Worm (Caenorhabditis elegans) whole organism, L1 larva: ENCODE results near the gene col-94.
A peak's percentile ranks its signal among the peaks of the same experiment; 100 is the strongest.

Source experiments
- C04F5.9 ChIP-seq: sonication (generic microtip); optimal IDR thresholded peaks from 2 replicates; lab custom pipeline; 2016; ENCODE audit warnings: missing genetic modification characterization, missing compliant biosample characterization
- C16A3.4 ChIP-seq: fragments of 150-350 bp; optimal IDR thresholded peaks from 2 replicates; lab custom pipeline; 2014; ENCODE audit warnings: missing biosample characterization, missing genetic modification characterization
- C34B4.2 ChIP-seq: sonication (generic microtip); optimal IDR thresholded peaks from 2 replicates; lab custom pipeline; 2017; ENCODE audit warnings: mild to moderate bottlenecking, missing genetic modification characterization, missing compliant biosample characterization
- Y116A8C.19 ChIP-seq: sonication (generic microtip); optimal IDR thresholded peaks from 2 replicates; lab custom pipeline; 2016; ENCODE audit warnings: missing compliant biosample characterization, missing genetic modification characterization, borderline replicate concordance
- alr-1 ChIP-seq: fragments of 200-800 bp; sonication (Bioruptor generic); optimal IDR thresholded peaks from 2 replicates; lab custom pipeline; 2018; ENCODE audit warnings: borderline replicate concordance, mild to moderate bottlenecking, missing genetic modification characterization, missing compliant biosample characterization
- aly-2 ChIP-seq: fragments of 150-350 bp; optimal IDR thresholded peaks from 2 replicates; lab custom pipeline; 2014; ENCODE audit warnings: missing biosample characterization, missing genetic modification characterization
- ama-1 ChIP-seq: fragments of 150-350 bp; optimal IDR thresholded peaks from 2 replicates; lab custom pipeline; 2014
- blmp-1 ChIP-seq: fragments of 150-350 bp; optimal IDR thresholded peaks from 2 replicates; lab custom pipeline; 2014; ENCODE audit warnings: missing biosample characterization, missing genetic modification characterization
- ceh-63 ChIP-seq: fragments of 200-800 bp; sonication (Bioruptor generic); optimal IDR thresholded peaks from 2 replicates; lab custom pipeline; 2018; ENCODE audit warnings: mild to moderate bottlenecking, missing genetic modification characterization, missing compliant biosample characterization
- ceh-8 ChIP-seq: fragments of 200-800 bp; sonication (Bioruptor generic); optimal IDR thresholded peaks from 2 replicates; lab custom pipeline; 2018; ENCODE audit warnings: mild to moderate bottlenecking, missing genetic modification characterization, moderate library complexity, missing compliant biosample characterization
- ceh-82 ChIP-seq, 3 experiments: fragments of 150-350 bp in 1 of 3; sonication (generic microtip) in 2 of 3; optimal IDR thresholded peaks; 2 replicates each; lab custom pipeline; 2014 to 2017; ENCODE audit warnings: missing biosample characterization in 3 of 3, missing genetic modification characterization in 3 of 3
- ceh-88 ChIP-seq: fragments of 200-800 bp; sonication (Bioruptor generic); IDR thresholded peaks from 2 replicates; pipeline ENCODE4 v1.3.6; 2022; ENCODE audit warnings: missing genetic modification characterization, missing compliant biosample characterization
- ceh-90 ChIP-seq: sonication (generic microtip); optimal IDR thresholded peaks from 2 replicates; lab custom pipeline; 2016; ENCODE audit warnings: missing genetic modification characterization, missing compliant biosample characterization
- ces-1 ChIP-seq: fragments of 150-350 bp; optimal IDR thresholded peaks from 2 replicates; lab custom pipeline; 2014; ENCODE audit warnings: missing biosample characterization, missing genetic modification reagents, missing genetic modification characterization
- dpl-1 ChIP-seq, 3 experiments: fragments of 150-350 bp in 2 of 3; sonication (generic microtip) in 1 of 3; optimal IDR thresholded peaks; 2 replicates each; lab custom pipeline; 2014 to 2017; ENCODE audit warnings: missing biosample characterization in 3 of 3, missing genetic modification characterization in 3 of 3, missing genetic modification reagents in 3 of 3
- efl-1 ChIP-seq, 4 experiments: fragments of 150-350 bp; optimal IDR thresholded peaks in 3 of 4; peaks in 1 of 4; 1 replicate in 1 of 4; 2 replicates in 3 of 4; lab custom pipeline; 2014; ENCODE audit warnings: missing biosample characterization in 2 of 4, missing genetic modification characterization in 2 of 4, missing genetic modification reagents in 2 of 4
- egl-27 ChIP-seq, 2 experiments: fragments of 150-350 bp in 1 of 2; sonication (generic microtip); optimal IDR thresholded peaks; 3 replicates each; lab custom pipeline; 2017 to 2018; ENCODE audit warnings: missing biosample characterization in 2 of 2, missing genetic modification characterization in 2 of 2, missing genetic modification reagents in 2 of 2
- fkh-8 ChIP-seq: sonication (generic microtip); optimal IDR thresholded peaks from 2 replicates; lab custom pipeline; 2016; ENCODE audit warnings: mild to moderate bottlenecking, missing genetic modification characterization, missing compliant biosample characterization
- fos-1 ChIP-seq: fragments of 150-350 bp; optimal IDR thresholded peaks from 2 replicates; lab custom pipeline; 2014; ENCODE audit warnings: missing biosample characterization, missing genetic modification characterization
- grh-1 ChIP-seq: fragments of 200-800 bp; sonication (Bioruptor generic); IDR thresholded peaks from 2 replicates; pipeline ENCODE4 v1.3.6; 2022; ENCODE audit warnings: missing genetic modification reagents, missing genetic modification characterization, missing compliant biosample characterization
- hlh-17 ChIP-seq: fragments of 200-800 bp; sonication (Bioruptor generic); optimal IDR thresholded peaks from 2 replicates; lab custom pipeline; 2018; ENCODE audit warnings: missing genetic modification characterization, mild to moderate bottlenecking, missing compliant biosample characterization, moderate library complexity, borderline replicate concordance
- hlh-4 ChIP-seq: sonication (generic microtip); optimal IDR thresholded peaks from 2 replicates; lab custom pipeline; 2016; ENCODE audit warnings: mild to moderate bottlenecking, missing genetic modification characterization, missing compliant biosample characterization
- irx-1 ChIP-seq: sonication (generic microtip); optimal IDR thresholded peaks from 2 replicates; lab custom pipeline; 2016; ENCODE audit warnings: missing genetic modification characterization, missing compliant biosample characterization
- jun-1 ChIP-seq: fragments of 150-350 bp; optimal IDR thresholded peaks from 2 replicates; lab custom pipeline; 2014; ENCODE audit warnings: missing biosample characterization, missing genetic modification reagents, missing genetic modification characterization
- lin-13 ChIP-seq: fragments of 150-350 bp; optimal IDR thresholded peaks from 2 replicates; lab custom pipeline; 2014; ENCODE audit warnings: missing biosample characterization, missing genetic modification reagents, missing genetic modification characterization
- lin-14 ChIP-seq: fragments of 200-800 bp; sonication (Bioruptor generic); optimal IDR thresholded peaks from 2 replicates; lab custom pipeline; 2018; ENCODE audit warnings: mild to moderate bottlenecking, missing genetic modification characterization, moderate library complexity, missing compliant biosample characterization
- lsy-2 ChIP-seq, 2 experiments: fragments of 150-350 bp; optimal IDR thresholded peaks; 2 replicates each; lab custom pipeline; 2014; ENCODE audit warnings: missing biosample characterization in 2 of 2, missing genetic modification characterization in 2 of 2
- mab-9 ChIP-seq: fragments of 200-800 bp; sonication (Bioruptor generic); IDR thresholded peaks from 2 replicates; pipeline ENCODE4 v1.3.6; 2022; ENCODE audit warnings: missing genetic modification reagents, missing genetic modification characterization, missing compliant biosample characterization
- mdl-1 ChIP-seq, 2 experiments: fragments of 150-350 bp; optimal IDR thresholded peaks; 2 replicates each; lab custom pipeline; 2014 to 2017; ENCODE audit warnings: missing biosample characterization in 2 of 2, missing genetic modification characterization in 2 of 2, inconsistent platforms in 1 of 2
- mep-1 ChIP-seq: fragments of 150-350 bp; optimal IDR thresholded peaks from 2 replicates; lab custom pipeline; 2014; ENCODE audit warnings: missing biosample characterization, missing genetic modification characterization
- nhr-11 ChIP-seq: fragments of 150-350 bp; optimal IDR thresholded peaks from 2 replicates; lab custom pipeline; 2014; ENCODE audit warnings: missing biosample characterization, missing genetic modification characterization
- nhr-12 ChIP-seq: sonication (generic microtip); optimal IDR thresholded peaks from 2 replicates; lab custom pipeline; 2017; ENCODE audit warnings: missing biosample characterization, missing genetic modification characterization
- nhr-20 ChIP-seq: sonication (generic microtip); optimal IDR thresholded peaks from 2 replicates; lab custom pipeline; 2016; ENCODE audit warnings: mild to moderate bottlenecking, missing genetic modification characterization, missing compliant biosample characterization
- nhr-47 ChIP-seq: sonication (generic microtip); optimal IDR thresholded peaks from 2 replicates; lab custom pipeline; 2016; ENCODE audit warnings: mild to moderate bottlenecking, missing genetic modification characterization, moderate library complexity, missing compliant biosample characterization
- nhr-71 ChIP-seq: sonication (generic microtip); optimal IDR thresholded peaks from 2 replicates; lab custom pipeline; 2016; ENCODE audit warnings: mild to moderate bottlenecking, missing genetic modification characterization, moderate library complexity, missing compliant biosample characterization
- nhr-76 ChIP-seq: sonication (generic microtip); optimal IDR thresholded peaks from 2 replicates; lab custom pipeline; 2017; ENCODE audit warnings: missing biosample characterization, missing genetic modification characterization
- nhr-85 ChIP-seq: sonication (generic microtip); peaks from one replicate; lab custom pipeline; 2016; ENCODE audit warnings: missing genetic modification characterization, inconsistent platforms, missing compliant biosample characterization
- nhr-90 ChIP-seq: sonication (generic microtip); optimal IDR thresholded peaks from 2 replicates; lab custom pipeline; 2016; ENCODE audit warnings: mild to moderate bottlenecking, missing genetic modification characterization, missing compliant biosample characterization; ENCODE audit not compliant: poor library complexity
- pag-3 ChIP-seq: sonication (generic microtip); optimal IDR thresholded peaks from 2 replicates; lab custom pipeline; 2017; ENCODE audit warnings: missing genetic modification characterization, mild to moderate bottlenecking, missing compliant biosample characterization, antibody characterized with exemption, borderline replicate concordance; ENCODE audit not compliant: insufficient read depth
- pax-3 ChIP-seq: fragments of 200-800 bp; sonication (Bioruptor generic); optimal IDR thresholded peaks from 2 replicates; lab custom pipeline; 2018; ENCODE audit warnings: mild to moderate bottlenecking, missing genetic modification characterization, moderate library complexity, missing compliant biosample characterization
- pqm-1 ChIP-seq: sonication (generic microtip); optimal IDR thresholded peaks from 3 replicates; lab custom pipeline; 2017; ENCODE audit warnings: missing biosample characterization, missing genetic modification characterization
- skn-1 ChIP-seq: fragments of 150-350 bp; optimal IDR thresholded peaks from 2 replicates; lab custom pipeline; 2014; ENCODE audit warnings: missing biosample characterization, missing genetic modification characterization
- snu-23 ChIP-seq: sonication (generic microtip); optimal IDR thresholded peaks from 2 replicates; lab custom pipeline; 2016; ENCODE audit warnings: missing genetic modification characterization, missing compliant biosample characterization
- sox-4 ChIP-seq: sonication (generic microtip); optimal IDR thresholded peaks from 2 replicates; lab custom pipeline; 2016; ENCODE audit warnings: missing genetic modification characterization, missing compliant biosample characterization
- sup-37 ChIP-seq: fragments of 200-800 bp; sonication (Bioruptor generic); optimal IDR thresholded peaks from 2 replicates; lab custom pipeline; 2018; ENCODE audit warnings: mild to moderate bottlenecking, missing genetic modification characterization, missing compliant biosample characterization
- tbx-2 ChIP-seq: sonication (generic microtip); optimal IDR thresholded peaks from 2 replicates; lab custom pipeline; 2016; ENCODE audit warnings: missing genetic modification characterization, missing compliant biosample characterization
- unc-130 ChIP-seq: fragments of 150-350 bp; optimal IDR thresholded peaks from 2 replicates; lab custom pipeline; 2017; ENCODE audit warnings: missing biosample characterization, missing genetic modification characterization, inconsistent platforms
- unc-62 ChIP-seq: fragments of 150-350 bp; optimal IDR thresholded peaks from 2 replicates; lab custom pipeline; 2014; ENCODE audit warnings: missing biosample characterization, missing genetic modification reagents, missing genetic modification characterization
- unc-86 ChIP-seq: sonication (generic microtip); optimal IDR thresholded peaks from 2 replicates; lab custom pipeline; 2016; ENCODE audit warnings: missing genetic modification characterization, missing compliant biosample characterization
- zip-4 ChIP-seq: fragments of 200-800 bp; sonication (Bioruptor generic); optimal IDR thresholded peaks from 2 replicates; lab custom pipeline; 2018; ENCODE audit warnings: mild to moderate bottlenecking, missing genetic modification characterization, moderate library complexity, missing compliant biosample characterization
- ztf-4 ChIP-seq: fragments of 150-350 bp; optimal IDR thresholded peaks from 2 replicates; lab custom pipeline; 2014; ENCODE audit warnings: missing biosample characterization, missing genetic modification characterization

Gene col-94

ce11 chrIII:10989491-10990032, 1.9 kb upstream of the col-94 start:
- TF ChIP-seq lin-13 (GFP tag; lab: Kevin White, UChicago) = peak; percentile 93
- peak; percentile 97 for TF ChIP-seq jun-1 (tag; lab: Kevin White, UChicago)
- peak; percentile 76 for TF ChIP-seq ama-1 (lab: Kevin White, UChicago)
- TF ChIP-seq ceh-82 (tag; optimal IDR thresholded peaks at IDR 0.05; lab: Kevin White, UChicago) = peak; percentile 96 to 98 (median 96)
- TF ChIP-seq nhr-76 = peak; percentile 86
- no peak for TF ChIP-seq alr-1 (tag; lab: Kevin White, UChicago)
- peak; percentile 96 for TF ChIP-seq fkh-8 (tag; lab: Kevin White, UChicago)
- TF ChIP-seq tbx-2 (tag; lab: Kevin White, UChicago) = peak; percentile 96
- TF ChIP-seq C04F5.9 (tag; lab: Kevin White, UChicago) = peak; percentile 88
- TF ChIP-seq skn-1 (tag; lab: Kevin White, UChicago) = peak; percentile 91
- peak; percentile 99 for TF ChIP-seq lin-14
- peak; percentile 68 to 92 for TF ChIP-seq mdl-1 (tag; optimal IDR thresholded peaks at IDR 0.05; lab: Kevin White, UChicago)
- peak; percentile 99 for TF ChIP-seq zip-4 (GFP tag; lab: Kevin White, UChicago)
- TF ChIP-seq nhr-90 (tag; lab: Kevin White, UChicago) = peak; percentile 98
- peak; percentile 97 for TF ChIP-seq unc-86
- TF ChIP-seq nhr-47 (tag; lab: Kevin White, UChicago) = peak; percentile 99
- peak; percentile 62 for TF ChIP-seq nhr-12 (tag; lab: Kevin White, UChicago)
- TF ChIP-seq nhr-71 (tag; lab: Kevin White, UChicago) = peak; percentile 98
- TF ChIP-seq pqm-1 = peak; percentile 1
- peak; percentile 97 for TF ChIP-seq irx-1 (tag; lab: Kevin White, UChicago)
- TF ChIP-seq ceh-90 (tag; lab: Kevin White, UChicago) = peak; percentile 68
- TF ChIP-seq Y116A8C.19 (tag; lab: Kevin White, UChicago) = peak; percentile 75
- peak; percentile 94 for TF ChIP-seq lsy-2 (tag; optimal IDR thresholded peaks at IDR 0.05; lab: Kevin White, UChicago)
- peak; percentile 30 for TF ChIP-seq hlh-4 (tag; lab: Kevin White, UChicago)
- peak; percentile 97 for TF ChIP-seq nhr-20
- TF ChIP-seq ces-1 = no peak
- TF ChIP-seq C34B4.2 = peak; percentile 38
- TF ChIP-seq fos-1 = peak; percentile 92
- TF ChIP-seq snu-23 (GFP tag; lab: Kevin White, UChicago) = peak; percentile 98
- TF ChIP-seq nhr-85 (tag; lab: Kevin White, UChicago) = peak; percentile 97
- TF ChIP-seq sox-4 (tag; lab: Kevin White, UChicago) = peak; percentile 96
- peak; percentile 96 for TF ChIP-seq ceh-88 (GFP tag; lab: Robert Waterston, UW)
- TF ChIP-seq grh-1 (GFP tag; lab: Robert Waterston, UW) = peak; percentile 94
- TF ChIP-seq unc-62 (GFP tag; lab: Kevin White, UChicago) = peak; percentile 11
- TF ChIP-seq blmp-1 (tag; lab: Kevin White, UChicago) = peak; percentile 83
- peak; percentile 79 to 84 (median 80) for TF ChIP-seq dpl-1 (GFP tag; optimal IDR thresholded peaks at IDR 0.05; lab: Kevin White, UChicago)
- peak; percentile 98 for TF ChIP-seq mep-1 (tag; lab: Kevin White, UChicago)
- TF ChIP-seq mab-9 (GFP tag; lab: Robert Waterston, UW) = peak; percentile 96
- peak; percentile 96 for TF ChIP-seq sup-37 (GFP tag; lab: Kevin White, UChicago)
- peak; percentile 94 for TF ChIP-seq unc-130 (tag; lab: Kevin White, UChicago)
- TF ChIP-seq C16A3.4 (tag; lab: Kevin White, UChicago) = peak; percentile 95
- peak; percentile 80 for TF ChIP-seq ceh-63
- peak; percentile 91 for TF ChIP-seq efl-1 (optimal IDR thresholded peaks at IDR 0.05; lab: Kevin White, UChicago)
- TF ChIP-seq efl-1 (GFP tag; optimal IDR thresholded peaks at IDR 0.05 in 1 of 2; lab: Kevin White, UChicago) = peak; percentile 81 to 98
- TF ChIP-seq nhr-11 = peak; percentile 91
- no peak for TF ChIP-seq hlh-17 (GFP tag; lab: Kevin White, UChicago)
- peak; percentile 97 for TF ChIP-seq ztf-4
- TF ChIP-seq pax-3 = peak; percentile 96
- peak; percentile 97 for TF ChIP-seq ceh-8 (GFP tag; lab: Kevin White, UChicago)
- TF ChIP-seq pag-3 (tag; lab: Kevin White, UChicago) = peak; percentile 75
- peak; percentile 79 to 85 for TF ChIP-seq egl-27 (tag; optimal IDR thresholded peaks at IDR 0.05; lab: Kevin White, UChicago)
- peak; percentile 98 for TF ChIP-seq aly-2 (tag; lab: Kevin White, UChicago)
